Fruit fly (Drosophila melanogaster): ENCODE data around the gene Wdr82.

dm6 chr2L:8384985-8385519, 10.8 kb downstream of the Wdr82 start:
- TF ChIP-seq Hr83 (GFP tag; optimal IDR thresholded peaks at IDR 0.05; ENCODE audit: poor library complexity, severe bottlenecking) (no peak), dmrt93B (GFP tag; optimal IDR thresholded peaks at IDR 0.05) (no peak), h (GFP tag; optimal IDR thresholded peaks at IDR 0.05) (no peak), Rel (GFP tag; optimal IDR thresholded peaks at IDR 0.05) (no peak), Rel (tag; optimal IDR thresholded peaks at IDR 0.05) (no peak), OdsH (GFP tag; optimal IDR thresholded peaks at IDR 0.05) (no peak), Vsx2 (GFP tag; optimal IDR thresholded peaks at IDR 0.05; ENCODE audit: partially characterized antibody) (no peak), pan (optimal IDR thresholded peaks at IDR 0.05) (no peak), Dfd (GFP tag; optimal IDR thresholded peaks at IDR 0.05) (no peak), psq (GFP tag; optimal IDR thresholded peaks at IDR 0.05) (no peak)
